Worm (Caenorhabditis elegans): Measurements from ENCODE around the gene T07F10.5.
A peak's percentile ranks its signal among the peaks of the same experiment; 100 is the strongest.

The T07F10.5 gene

DNA sequence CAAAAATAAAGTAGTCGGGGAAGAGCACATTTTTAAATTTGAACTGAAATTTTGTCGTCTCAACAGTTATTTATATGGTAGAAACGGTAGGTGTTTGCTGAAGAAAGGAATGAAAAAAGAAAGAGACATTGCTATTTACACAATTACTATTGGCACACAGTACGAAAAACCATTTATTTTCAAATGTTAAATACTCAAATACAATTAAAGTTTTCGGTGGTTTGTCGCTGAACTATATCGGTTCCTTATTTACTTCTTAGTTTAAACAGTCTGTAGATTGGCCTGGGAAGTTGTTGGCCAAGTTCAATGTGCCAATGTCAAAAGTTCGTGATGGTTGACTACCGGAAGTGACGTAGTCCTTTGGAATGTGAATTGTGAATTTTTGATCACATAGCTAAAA lies 38.3 kb downstream of the T07F10.5 start, which contains the start of gene ttr-27:
TSS of gene ttr-27 (minus strand) at position 45 of the 400 bp plus-strand sequence.
- no peak for TF ChIP-seq ceh-24 (tag; optimal IDR thresholded peaks at IDR 0.05)
- TF ChIP-seq gmeb-2 (tag; optimal IDR thresholded peaks at IDR 0.05), result no peak
- TF ChIP-seq pha-4 (tag; optimal IDR thresholded peaks at IDR 0.05), result no peak

DNA sequence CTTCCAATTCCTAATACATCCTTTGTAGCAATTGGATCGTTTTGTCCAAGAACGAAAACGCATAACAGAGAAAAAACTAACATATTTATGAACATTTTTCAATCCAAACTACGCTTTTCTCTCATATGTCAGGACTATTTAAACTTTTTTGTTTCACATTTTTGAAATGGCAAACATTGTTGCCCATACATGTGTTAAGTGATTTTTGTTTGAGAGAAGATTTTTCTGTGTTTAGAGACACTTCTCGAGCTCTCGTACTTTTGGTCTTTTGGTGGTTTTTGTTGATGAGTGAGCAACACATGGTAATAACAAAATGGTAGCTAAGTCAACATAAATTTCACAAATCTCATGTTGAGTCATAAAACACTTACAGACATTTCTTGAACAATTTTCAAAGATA lies 39.4 kb downstream of the T07F10.5 start, which contains the start of gene ttr-28:
TSS of gene ttr-28 (minus strand) at position 101 of the 400 bp plus-strand sequence.
- TF ChIP-seq hlh-6 (tag; optimal IDR thresholded peaks at IDR 0.05) (no peak), ets-4 (tag; optimal IDR thresholded peaks at IDR 0.05) (no peak), ceh-34 (tag; optimal IDR thresholded peaks at IDR 0.05) (no peak), T23F11.4 (GFP tag; optimal IDR thresholded peaks at IDR 0.05) (no peak), pat-9 (tag; optimal IDR thresholded peaks at IDR 0.05) (no peak), ttx-3 (tag; optimal IDR thresholded peaks at IDR 0.05) (no peak), ahr-1 (tag; optimal IDR thresholded peaks at IDR 0.05) (no peak), tbx-2 (tag; optimal IDR thresholded peaks at IDR 0.05) (no peak), pax-1 (tag; optimal IDR thresholded peaks at IDR 0.05) (no peak), ceh-19 (GFP tag; optimal IDR thresholded peaks at IDR 0.05) (no peak), fkh-6 (tag; optimal IDR thresholded peaks at IDR 0.05) (no peak), gmeb-2 (tag; optimal IDR thresholded peaks at IDR 0.05) (no peak)

DNA sequence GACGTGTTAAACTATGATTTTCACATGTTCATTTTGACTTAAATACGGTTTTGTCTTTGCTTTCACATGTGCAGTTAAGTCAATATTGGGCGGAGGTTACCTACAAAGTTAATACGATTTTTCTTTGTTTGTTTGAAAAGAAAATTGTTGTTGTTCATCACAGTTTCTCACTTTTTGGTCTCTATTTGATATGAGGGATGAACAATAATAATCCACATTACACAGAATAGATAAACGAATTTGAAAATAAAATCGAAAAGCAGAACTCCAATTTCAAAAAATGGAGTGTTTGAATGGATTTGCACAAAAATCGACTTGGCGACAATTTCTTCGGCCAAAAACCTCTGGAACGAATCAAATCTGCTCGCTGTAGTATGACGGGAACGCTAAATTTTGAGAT lies 41.0 kb downstream of the T07F10.5 start, which contains the start of gene ttr-29:
TSS of gene ttr-29 (minus strand) at position 101 of the 400 bp plus-strand sequence.
- TF ChIP-seq dve-1 (tag; optimal IDR thresholded peaks at IDR 0.05) (no peak), odd-2 (tag; optimal IDR thresholded peaks at IDR 0.05) (no peak), ets-4 (tag; optimal IDR thresholded peaks at IDR 0.05) (no peak), ama-1 (optimal IDR thresholded peaks at IDR 0.05) (no peak), C08G9.2 (tag; optimal IDR thresholded peaks at IDR 0.05) (no peak), pax-1 (tag; optimal IDR thresholded peaks at IDR 0.05) (no peak), ceh-18 (tag; optimal IDR thresholded peaks at IDR 0.05) (no peak), ahr-1 (tag; optimal IDR thresholded peaks at IDR 0.05) (no peak), nhr-232 (tag; optimal IDR thresholded peaks at IDR 0.05) (no peak), sox-4 (tag; optimal IDR thresholded peaks at IDR 0.05) (no peak)

DNA sequence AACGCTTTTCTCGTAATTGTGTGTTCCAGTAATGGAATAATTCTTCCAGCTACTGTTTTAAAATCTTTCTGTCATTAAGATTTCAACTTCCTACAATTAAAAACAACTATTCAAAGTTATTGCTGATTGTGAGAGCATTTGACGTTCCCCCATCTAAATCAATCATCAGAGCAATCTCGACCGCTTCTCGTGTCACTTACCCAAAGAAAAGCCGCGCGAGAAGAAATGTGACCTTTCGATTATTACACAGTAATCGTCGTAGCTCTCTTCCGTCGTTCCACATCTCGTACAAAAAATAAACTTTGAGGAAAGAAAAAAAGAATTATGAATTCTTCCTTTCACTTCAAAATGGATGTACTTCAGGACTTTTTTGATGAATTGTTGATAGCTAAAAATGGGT lies 41.7 kb downstream of the T07F10.5 start:
- TF ChIP-seq C08G9.2 (tag; optimal IDR thresholded peaks at IDR 0.05) (no peak), hlh-8 (tag; optimal IDR thresholded peaks at IDR 0.05) (no peak), unc-55 (GFP tag; optimal IDR thresholded peaks at IDR 0.05) (peak; percentile 73)

DNA sequence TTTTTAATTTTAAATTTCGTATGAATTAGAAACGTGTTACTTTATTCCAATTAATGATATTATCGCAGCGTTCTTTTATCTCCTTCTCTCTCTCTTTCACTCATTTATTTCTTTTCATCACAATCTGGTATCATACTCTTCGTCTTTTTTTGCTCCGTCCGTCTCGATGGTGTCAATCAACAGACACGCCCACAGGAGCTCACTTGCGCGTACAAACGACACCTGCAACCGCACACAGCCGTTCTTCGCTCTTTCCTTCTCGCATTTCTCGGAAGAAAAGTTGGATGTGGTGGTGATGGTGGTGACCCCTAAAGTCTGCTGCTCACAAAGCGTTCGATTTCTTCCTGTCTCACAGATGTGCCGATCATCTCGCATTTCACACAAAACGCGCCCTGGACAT lies 42.9 kb downstream of the T07F10.5 start:
- TF ChIP-seq odd-2 (tag; optimal IDR thresholded peaks at IDR 0.05), result no peak
- peak; percentile 6 for TF ChIP-seq ceh-34 (tag; optimal IDR thresholded peaks at IDR 0.05)

DNA sequence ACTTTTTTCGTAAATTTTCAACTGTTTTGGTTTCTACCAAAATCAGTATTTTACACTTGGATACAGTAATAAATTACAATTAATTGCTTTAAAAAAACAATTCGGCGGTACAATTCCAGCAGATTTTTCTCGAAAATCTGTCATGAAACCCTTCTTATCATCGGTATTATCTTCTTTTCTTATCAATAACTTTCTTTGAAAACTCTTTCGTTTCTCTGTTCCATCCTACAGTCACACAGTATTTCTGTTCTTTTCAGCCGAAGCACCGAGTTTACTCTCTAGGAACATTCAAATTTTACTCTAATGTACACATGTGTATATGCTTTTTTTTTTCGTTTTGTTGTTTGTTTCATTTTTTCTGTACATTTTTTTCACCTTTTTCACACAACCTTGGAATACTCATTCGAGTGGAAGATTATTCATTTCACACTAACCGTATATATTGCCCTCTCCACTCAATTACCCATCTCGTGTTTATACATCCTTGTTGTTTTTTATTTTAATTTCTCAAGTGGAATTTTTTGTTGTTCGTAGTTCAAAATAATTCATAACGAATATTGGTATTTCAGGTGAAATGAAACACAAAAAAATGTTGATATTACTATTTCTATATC lies 43.9 kb downstream of the T07F10.5 start, which contains the start of gene nid-1:
TSS of gene nid-1 (plus strand) at position 564 of the 614 bp plus-strand sequence.
- TF ChIP-seq ceh-14 (tag; optimal IDR thresholded peaks at IDR 0.05), result no peak
- peak; percentile 68 for TF ChIP-seq elt-2 (tag; optimal IDR thresholded peaks at IDR 0.05)
- TF ChIP-seq elt-4 (tag; optimal IDR thresholded peaks at IDR 0.05), result no peak
- no peak for TF ChIP-seq ceh-24 (tag; optimal IDR thresholded peaks at IDR 0.05)
- no peak for TF ChIP-seq K02D7.2 (tag; optimal IDR thresholded peaks at IDR 0.05)
- TF ChIP-seq ceh-9 (tag; optimal IDR thresholded peaks at IDR 0.05), result no peak
- no peak for TF ChIP-seq Y22D7AL.16 (tag; optimal IDR thresholded peaks at IDR 0.05)
- TF ChIP-seq ceh-2 (tag; optimal IDR thresholded peaks at IDR 0.05), result no peak
